Fruit fly (Drosophila melanogaster): ENCODE results near the gene Ddr.

Ddr gene

DNA sequence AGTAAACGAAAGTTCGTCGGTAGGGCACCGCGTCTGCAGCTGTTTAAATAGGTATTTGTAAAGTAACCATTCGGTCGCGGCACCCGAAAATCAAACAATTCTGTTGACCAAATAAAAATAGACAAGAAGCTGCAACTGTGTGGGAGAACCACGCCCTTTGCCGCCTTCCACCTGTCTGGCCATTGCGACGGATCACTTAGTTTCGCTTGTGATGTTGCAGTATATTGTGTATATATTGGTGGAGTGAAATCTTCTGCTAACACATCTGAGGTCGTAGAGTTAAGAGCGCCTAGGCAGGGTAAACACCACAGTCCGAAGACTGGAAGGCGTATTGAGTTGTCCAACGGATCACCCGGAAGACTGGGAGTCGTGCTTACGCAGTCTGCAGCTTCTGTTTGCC, 30.5 kb downstream of the Ddr start (continued):
- TF ChIP-seq CG34224 (GFP tag; IDR thresholded peaks at IDR 0.05; ENCODE audit: partially characterized antibody) (no peak), insv (GFP tag; optimal IDR thresholded peaks at IDR 0.05) (no peak), MBD-R2 (GFP tag; IDR thresholded peaks at IDR 0.05) (no peak), Sry-β (GFP tag; optimal IDR thresholded peaks at IDR 0.05) (peak; percentile 43), CG4282 (GFP tag; optimal IDR thresholded peaks at IDR 0.05) (no peak), Lhr (GFP tag; optimal IDR thresholded peaks at IDR 0.05) (peak; percentile 57), CG15514 (GFP tag; optimal IDR thresholded peaks at IDR 0.05) (peak; percentile 31), wdn (GFP tag; IDR thresholded peaks at IDR 0.05) (no peak), cwo (GFP tag; optimal IDR thresholded peaks at IDR 0.05) (no peak), eve (GFP tag; optimal IDR thresholded peaks at IDR 0.05) (no peak), Eip74EF (GFP tag; optimal IDR thresholded peaks at IDR 0.05) (peak in 1 of 2 experiments; percentile 4), E2f1 (GFP tag; IDR thresholded peaks at IDR 0.05) (peak; percentile 6; the same call in 1 of the 2 replicates), CkIIα-i1 (GFP tag; IDR thresholded peaks at IDR 0.05) (no peak), ab (GFP tag; optimal IDR thresholded peaks at IDR 0.05) (no peak), Adf1 (GFP tag; IDR thresholded peaks at IDR 0.05) (no peak), org-1 (GFP tag; optimal IDR thresholded peaks at IDR 0.05) (peak; percentile 19), CG2875 (GFP tag; optimal IDR thresholded peaks at IDR 0.05) (peak; percentile 65), CG32772 (GFP tag; IDR thresholded peaks at IDR 0.05) (no peak), CG6791 (GFP tag; IDR thresholded peaks at IDR 0.05; ENCODE audit: partially characterized antibody) (no peak), Trl (optimal IDR thresholded peaks at IDR 0.05) (no peak), Trl (GFP tag; optimal IDR thresholded peaks at IDR 0.05) (peak; percentile 4), CG9817 (tag; optimal IDR thresholded peaks at IDR 0.05) (peak; percentile 37), pho (GFP tag; optimal IDR thresholded peaks at IDR 0.05) (no peak), ato (GFP tag; IDR thresholded peaks at IDR 0.05; ENCODE audit: partially characterized antibody) (no peak), Fer3 (tag; optimal IDR thresholded peaks at IDR 0.05) (peak; percentile 29), Hey (tag; optimal IDR thresholded peaks at IDR 0.05) (no peak), fd102C (GFP tag; optimal IDR thresholded peaks at IDR 0.05) (no peak), CG33213 (GFP tag; optimal IDR thresholded peaks at IDR 0.05) (peak; percentile 17), Fer2 (tag; optimal IDR thresholded peaks at IDR 0.05) (peak; percentile 30), CG6689 (GFP tag; IDR thresholded peaks at IDR 0.05) (no peak), pb (GFP tag; optimal IDR thresholded peaks at IDR 0.05) (no peak), fu2 (GFP tag; optimal IDR thresholded peaks at IDR 0.05) (no peak), zf30C (GFP tag; optimal IDR thresholded peaks at IDR 0.05) (no peak), CG11085 (GFP tag; IDR thresholded peaks at IDR 0.05) (no peak), CG13894 (tag; optimal IDR thresholded peaks at IDR 0.05) (no peak), Poxn (GFP tag; IDR thresholded peaks at IDR 0.05) (no peak), CG3407 (GFP tag; optimal IDR thresholded peaks at IDR 0.05) (peak; percentile 71), shn (GFP tag; optimal IDR thresholded peaks at IDR 0.05) (no peak), Dip3 (GFP tag; optimal IDR thresholded peaks at IDR 0.05) (no peak), salm (tag; optimal IDR thresholded peaks at IDR 0.05) (peak; percentile 43), mirr (GFP tag; optimal IDR thresholded peaks at IDR 0.05) (no peak), BtbVII (GFP tag; optimal IDR thresholded peaks at IDR 0.05) (peak; percentile 57), CG34376 (GFP tag; optimal IDR thresholded peaks at IDR 0.05) (no peak), jigr1 (GFP tag; IDR thresholded peaks at IDR 0.05) (no peak), luna (GFP tag; optimal IDR thresholded peaks at IDR 0.05) (no peak), CTCF (GFP tag; optimal IDR thresholded peaks at IDR 0.05) (peak; percentile 22), dm (GFP tag; optimal IDR thresholded peaks at IDR 0.05) (no peak), Camta (GFP tag; optimal IDR thresholded peaks at IDR 0.05) (no peak), peb (GFP tag; IDR thresholded peaks at IDR 0.05) (no peak), Dbx (GFP tag; IDR thresholded peaks at IDR 0.05) (no peak), crol (GFP tag; IDR thresholded peaks at IDR 0.05) (no peak), vfl (GFP tag; optimal IDR thresholded peaks at IDR 0.05) (no peak), Ssrp (tag; optimal IDR thresholded peaks at IDR 0.05) (no peak)

All from whole organism, embryonic.